Fruit fly (Drosophila melanogaster): ENCODE measurements around the gene CG13693.

Gene CG13693

DNA sequence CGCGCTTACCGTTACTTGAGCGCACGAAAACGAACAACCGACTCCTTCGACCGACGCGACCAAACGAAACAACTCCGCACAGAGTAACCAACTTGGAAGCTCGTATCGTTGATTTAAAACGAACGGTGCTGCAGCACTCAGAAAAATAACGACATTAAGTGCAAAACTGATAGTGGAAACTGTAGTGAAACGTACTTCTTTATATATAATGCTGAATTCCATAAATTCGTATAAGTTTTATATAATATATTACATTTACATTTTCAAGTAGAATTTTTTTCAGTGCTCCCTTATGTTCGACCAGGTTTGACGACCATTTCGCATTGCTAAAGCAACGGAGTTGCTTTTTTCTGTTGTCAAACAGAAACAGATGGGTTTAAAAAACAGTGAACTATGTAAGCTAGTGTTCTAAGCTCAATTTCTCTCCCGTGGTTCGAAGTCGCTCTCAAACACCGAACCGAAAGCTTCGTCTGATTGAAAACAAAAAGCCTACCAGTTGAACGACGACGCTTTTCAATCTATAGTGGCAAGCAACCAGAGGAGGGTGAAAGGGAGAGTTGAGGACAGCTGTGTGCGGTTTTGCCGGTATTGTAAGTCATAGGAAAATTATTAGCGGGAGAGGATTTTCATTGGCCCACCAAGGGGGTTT, 35.3 kb downstream of the CG13693 start, which contains the start of gene CG17075 (continued):
- TF ChIP-seq Nf-YA (GFP tag; IDR thresholded peaks at IDR 0.05) (peak; percentile 89), CG12219 (GFP tag; optimal IDR thresholded peaks at IDR 0.05) (peak; percentile 88), esg (GFP tag; conservative IDR thresholded peaks at IDR 0.05) (peak; percentile 93), dm (GFP tag; optimal IDR thresholded peaks at IDR 0.05) (peak; percentile 31), dmrt11E (tag; optimal IDR thresholded peaks at IDR 0.05) (peak; percentile 35), eve (GFP tag; optimal IDR thresholded peaks at IDR 0.05) (no peak), tio (GFP tag; optimal IDR thresholded peaks at IDR 0.05) (peak; percentile 89), CG10209 (GFP tag; optimal IDR thresholded peaks at IDR 0.05) (peak; percentile 96), CG34224 (GFP tag; IDR thresholded peaks at IDR 0.05; ENCODE audit: partially characterized antibody) (no peak), CG9215 (GFP tag; IDR thresholded peaks at IDR 0.05) (peak; percentile 91), CG14667 (GFP tag; IDR thresholded peaks at IDR 0.05) (peak; percentile 92), CG10654 (GFP tag; optimal IDR thresholded peaks at IDR 0.05) (peak; percentile 89), gem (tag; optimal IDR thresholded peaks at IDR 0.05) (peak; percentile 97), amos (GFP tag; IDR thresholded peaks at IDR 0.05; ENCODE audit: partially characterized antibody) (no peak), p53 (GFP tag; optimal IDR thresholded peaks at IDR 0.05) (peak; percentile 67), ab (GFP tag; optimal IDR thresholded peaks at IDR 0.05) (peak; percentile 17), Mes4 (GFP tag; optimal IDR thresholded peaks at IDR 0.05) (peak; percentile 37), Hr3 (GFP tag; optimal IDR thresholded peaks at IDR 0.05) (peak; percentile 93), maf-S (GFP tag; optimal IDR thresholded peaks at IDR 0.05) (peak; percentile 62), CG4854 (GFP tag; optimal IDR thresholded peaks at IDR 0.05) (peak; percentile 90), CG3163 (GFP tag; optimal IDR thresholded peaks at IDR 0.05) (peak; percentile 24), Xbp1 (GFP tag; optimal IDR thresholded peaks at IDR 0.05) (peak; percentile 96), pb (GFP tag; optimal IDR thresholded peaks at IDR 0.05) (peak; percentile 42), CG2712 (tag; optimal IDR thresholded peaks at IDR 0.05) (peak; percentile 92), Hr39 (optimal IDR thresholded peaks at IDR 0.05) (no peak), Ravus (GFP tag; IDR thresholded peaks at IDR 0.05) (peak; percentile 90), CkIIα-i1 (GFP tag; IDR thresholded peaks at IDR 0.05) (peak; percentile 71; the same call in 1 of the 2 replicates), CG17802 (tag; optimal IDR thresholded peaks at IDR 0.05) (peak; percentile 59), ara (GFP tag; IDR thresholded peaks at IDR 0.05) (peak; percentile 88), Dfd (GFP tag; optimal IDR thresholded peaks at IDR 0.05) (no peak), CG6272 (GFP tag; IDR thresholded peaks at IDR 0.05) (peak; percentile 91), CG8281 (tag; optimal IDR thresholded peaks at IDR 0.05) (peak; percentile 72), cg (GFP tag; optimal IDR thresholded peaks at IDR 0.05) (no peak), CG3065 (GFP tag; optimal IDR thresholded peaks at IDR 0.05) (peak; percentile 78), pum (GFP tag; optimal IDR thresholded peaks at IDR 0.05) (peak; percentile 76), Sry-δ (GFP tag; optimal IDR thresholded peaks at IDR 0.05) (peak; percentile 28), CG11085 (GFP tag; IDR thresholded peaks at IDR 0.05) (peak; percentile 94), wdn (GFP tag; IDR thresholded peaks at IDR 0.05) (peak; percentile 94), CG43689 (GFP tag; IDR thresholded peaks at IDR 0.05) (peak; percentile 89), Hand (GFP tag; optimal IDR thresholded peaks at IDR 0.05) (peak; percentile 94), ac (GFP tag; optimal IDR thresholded peaks at IDR 0.05) (peak; percentile 23), Dip3 (GFP tag; optimal IDR thresholded peaks at IDR 0.05) (peak; percentile 71), sim (GFP tag; IDR thresholded peaks at IDR 0.05) (peak; percentile 53; the same call in 1 of the 2 replicates), HLH4C (GFP tag; IDR thresholded peaks at IDR 0.05; ENCODE audit: partially characterized antibody) (no peak), CG18764 (GFP tag; optimal IDR thresholded peaks at IDR 0.05) (peak; percentile 88), CG3995 (GFP tag; optimal IDR thresholded peaks at IDR 0.05) (peak; percentile 24), CG4617 (GFP tag; optimal IDR thresholded peaks at IDR 0.05; ENCODE audit: borderline replicate concordance) (peak; percentile 79), CG10267 (tag; optimal IDR thresholded peaks at IDR 0.05) (peak; percentile 85), CG12104 (GFP tag; optimal IDR thresholded peaks at IDR 0.05) (peak; percentile 92), corto (GFP tag; optimal IDR thresholded peaks at IDR 0.05) (peak; percentile 61), Jarid2 (GFP tag; optimal IDR thresholded peaks at IDR 0.05) (peak; percentile 78)

Measured in whole organism, embryonic.